Fruit fly (Drosophila melanogaster) whole organism, embryonic: ENCODE measurements around the gene CAHbeta.

Source experiments
- Blimp-1 ChIP-seq: fragments of 200-800 bp; sonication (Bioruptor generic); optimal IDR thresholded peaks from 3 replicates; lab custom pipeline; 2018; ENCODE audit warnings: missing biosample characterization, missing genetic modification characterization, mild to moderate bottlenecking, moderate library complexity, missing genetic modification reagents
- Bteb2 ChIP-seq: fragments of 200-800 bp; sonication (Bioruptor generic); optimal IDR thresholded peaks from 2 replicates; lab custom pipeline; 2016; ENCODE audit warnings: missing biosample characterization, missing genetic modification characterization
- CG10147 ChIP-seq: fragments of 200-800 bp; sonication (Bioruptor generic); optimal IDR thresholded peaks from 2 replicates; lab custom pipeline; 2019; ENCODE audit warnings: missing biosample characterization, mild to moderate bottlenecking, missing genetic modification characterization, moderate library complexity
- CG10543 ChIP-seq: fragments of 200-800 bp; sonication (Bioruptor generic); optimal IDR thresholded peaks from 3 replicates; lab custom pipeline; 2017; ENCODE audit warnings: missing biosample characterization, mild to moderate bottlenecking, missing genetic modification characterization, moderate library complexity
- CG10979 ChIP-seq: fragments of 200-800 bp; sonication (Bioruptor generic); optimal IDR thresholded peaks from 2 replicates; lab custom pipeline; 2018; ENCODE audit warnings: missing biosample characterization, mild to moderate bottlenecking, missing genetic modification characterization, moderate library complexity
- CG12769 ChIP-seq: fragments of 200-800 bp; sonication (Bioruptor generic); optimal IDR thresholded peaks from 2 replicates; lab custom pipeline; 2019; ENCODE audit warnings: missing biosample characterization, mild to moderate bottlenecking, missing genetic modification characterization, moderate library complexity
- CG12942 ChIP-seq: fragments of 200-800 bp; sonication (Bioruptor generic); optimal IDR thresholded peaks from 3 replicates; lab custom pipeline; 2016; ENCODE audit warnings: missing biosample characterization, missing genetic modification characterization
- CG13894 ChIP-seq: fragments of 200-800 bp; sonication (Bioruptor generic); optimal IDR thresholded peaks from 3 replicates; lab custom pipeline; 2018; ENCODE audit warnings: missing biosample characterization, mild to moderate bottlenecking, missing genetic modification characterization, moderate library complexity
- CG15514 ChIP-seq: fragments of 200-800 bp; sonication (Bioruptor generic); optimal IDR thresholded peaks from 3 replicates; lab custom pipeline; 2017; ENCODE audit warnings: missing biosample characterization, missing genetic modification characterization, mild to moderate bottlenecking, moderate library complexity, missing genetic modification reagents
- CG17912 ChIP-seq: fragments of 200-800 bp; sonication (Bioruptor generic); optimal IDR thresholded peaks from 2 replicates; lab custom pipeline; 2018; ENCODE audit warnings: missing biosample characterization, mild to moderate bottlenecking, missing genetic modification characterization
- CG18476 ChIP-seq: fragments of 200-800 bp; sonication (Bioruptor generic); optimal IDR thresholded peaks from 2 replicates; lab custom pipeline; 2016; ENCODE audit warnings: missing biosample characterization, mild to moderate bottlenecking, missing genetic modification characterization
- CG2116 ChIP-seq: fragments of 200-800 bp; sonication (Bioruptor generic); optimal IDR thresholded peaks from 3 replicates; lab custom pipeline; 2018; ENCODE audit warnings: missing biosample characterization, mild to moderate bottlenecking, missing genetic modification characterization
- CG2202 ChIP-seq: fragments of 200-800 bp; sonication (Bioruptor generic); optimal IDR thresholded peaks from 2 replicates; lab custom pipeline; 2018; ENCODE audit warnings: missing biosample characterization, mild to moderate bottlenecking, missing genetic modification characterization
- CG2712 ChIP-seq: fragments of 200-800 bp; optimal IDR thresholded peaks from 3 replicates; lab custom pipeline; 2019; ENCODE audit warnings: missing biosample characterization, mild to moderate bottlenecking, missing genetic modification characterization, moderate library complexity
- CG3163 ChIP-seq: fragments of 200-800 bp; sonication (Bioruptor generic); optimal IDR thresholded peaks from 3 replicates; lab custom pipeline; 2016; ENCODE audit warnings: missing biosample characterization, missing genetic modification characterization
- CG4360 ChIP-seq: fragments of 200-800 bp; sonication (Bioruptor generic); IDR thresholded peaks from 2 replicates; pipeline ENCODE4 v1.3.6; 2022; ENCODE audit warnings: missing biosample characterization, missing genetic modification characterization
- CG4404 ChIP-seq: fragments of 200-800 bp; sonication (Bioruptor generic); IDR thresholded peaks from 2 replicates; pipeline ENCODE4 v1.3.6; 2022; ENCODE audit warnings: missing biosample characterization, missing genetic modification characterization
- CG4820 ChIP-seq: fragments of 200-800 bp; sonication (Bioruptor generic); optimal IDR thresholded peaks from 3 replicates; lab custom pipeline; 2016; ENCODE audit warnings: missing biosample characterization, missing genetic modification characterization
- CG6272 ChIP-seq: fragments of 200-800 bp; sonication (Bioruptor generic); IDR thresholded peaks from 2 replicates; pipeline ENCODE4 v1.3.6; 2022; ENCODE audit warnings: missing biosample characterization, missing genetic modification characterization
- CG7928 ChIP-seq: fragments of 200-800 bp; sonication (Bioruptor generic); optimal IDR thresholded peaks from 2 replicates; lab custom pipeline; 2017; ENCODE audit warnings: missing biosample characterization, mild to moderate bottlenecking, missing genetic modification characterization
- CkIIα-i1 ChIP-seq: fragments of 200-800 bp; sonication (Bioruptor generic); IDR thresholded peaks from 2 replicates; pipeline ENCODE4 v1.3.6; 2022; ENCODE audit warnings: missing biosample characterization, missing genetic modification characterization
- Dll ChIP-seq: fragments of 200-800 bp; sonication (Bioruptor generic); IDR thresholded peaks from 4 replicates; pipeline ENCODE4 v1.3.6; 2022; ENCODE audit warnings: missing biosample characterization, missing genetic modification characterization; ENCODE audit not compliant: partially characterized antibody
- Kr ChIP-seq: fragments of 200-800 bp; sonication (Bioruptor generic); optimal IDR thresholded peaks from 2 replicates; lab custom pipeline; 2017; ENCODE audit warnings: missing biosample characterization, mild to moderate bottlenecking, missing genetic modification characterization
- NFAT ChIP-seq: fragments of 200-800 bp; sonication (Bioruptor generic); IDR thresholded peaks from 2 replicates; pipeline ENCODE4 v1.3.6; 2022; ENCODE audit warnings: missing biosample characterization, missing genetic modification characterization
- Optix ChIP-seq: fragments of 200-800 bp; sonication (Bioruptor generic); IDR thresholded peaks from 3 replicates; pipeline ENCODE4 v1.3.6; 2022; ENCODE audit warnings: missing biosample characterization, missing genetic modification characterization
- Pdp1 ChIP-seq, 2 experiments: fragments of 200-800 bp; sonication (Bioruptor generic); optimal IDR thresholded peaks; 3 replicates each; lab custom pipeline; 2016; ENCODE audit warnings: missing biosample characterization in 2 of 2, missing genetic modification characterization in 2 of 2, mild to moderate bottlenecking in 1 of 2, moderate library complexity in 1 of 2
- Six4 ChIP-seq: fragments of 200-800 bp; sonication (Bioruptor generic); optimal IDR thresholded peaks from 2 replicates; lab custom pipeline; 2016; ENCODE audit warnings: missing biosample characterization, missing genetic modification characterization
- Sox102F ChIP-seq: fragments of 200-800 bp; sonication (Bioruptor generic); optimal IDR thresholded peaks from 2 replicates; lab custom pipeline; 2018; ENCODE audit warnings: missing biosample characterization, mild to moderate bottlenecking, missing genetic modification characterization, moderate library complexity
- Stat92E ChIP-seq, 3 experiments: fragments of >200 bp in 2 of 3; fragments of 200-800 bp in 1 of 3; sonication (Bioruptor generic) in 1 of 3; optimal IDR thresholded peaks; 2 replicates each; lab custom pipeline; 2017 to 2019; ENCODE audit warnings: missing biosample characterization in 3 of 3, missing genetic modification characterization in 3 of 3, mild to moderate bottlenecking in 1 of 3, moderate library complexity in 1 of 3
- corto ChIP-seq: fragments of 200-800 bp; sonication (Bioruptor generic); optimal IDR thresholded peaks from 2 replicates; lab custom pipeline; 2016; ENCODE audit warnings: missing biosample characterization, mild to moderate bottlenecking, missing genetic modification characterization, moderate library complexity
- crol ChIP-seq: fragments of 200-800 bp; sonication (Bioruptor generic); IDR thresholded peaks from 2 replicates; pipeline ENCODE4 v1.3.6; 2022; ENCODE audit warnings: missing biosample characterization, missing genetic modification characterization
- dati ChIP-seq: fragments of 200-800 bp; sonication (Bioruptor generic); IDR thresholded peaks from 2 replicates; pipeline ENCODE4 v1.3.6; 2022; ENCODE audit warnings: missing biosample characterization, missing genetic modification characterization
- dmrt11E ChIP-seq: fragments of 200-800 bp; sonication (Bioruptor generic); optimal IDR thresholded peaks from 3 replicates; lab custom pipeline; 2018; ENCODE audit warnings: missing biosample characterization, mild to moderate bottlenecking, missing genetic modification characterization, moderate library complexity
- dmrt99B ChIP-seq: fragments of 200-800 bp; sonication (Bioruptor generic); optimal IDR thresholded peaks from 2 replicates; lab custom pipeline; 2018; ENCODE audit warnings: missing biosample characterization, mild to moderate bottlenecking, missing genetic modification characterization, moderate library complexity
- ftz-f1 ChIP-seq: fragments of 200-800 bp; sonication (Bioruptor generic); optimal IDR thresholded peaks from 2 replicates; lab custom pipeline; 2016; ENCODE audit warnings: missing biosample characterization, missing genetic modification characterization
- gcm ChIP-seq: fragments of 200-800 bp; sonication (Bioruptor generic); optimal IDR thresholded peaks from 2 replicates; lab custom pipeline; 2019; ENCODE audit warnings: missing biosample characterization, mild to moderate bottlenecking, missing genetic modification characterization, moderate library complexity
- gem ChIP-seq: fragments of 200-800 bp; sonication (Bioruptor generic); optimal IDR thresholded peaks from 2 replicates; lab custom pipeline; 2019; ENCODE audit warnings: missing biosample characterization, mild to moderate bottlenecking, missing genetic modification characterization, moderate library complexity
- kni ChIP-seq: fragments of 200-800 bp; sonication (Bioruptor generic); optimal IDR thresholded peaks from 3 replicates; lab custom pipeline; 2017; ENCODE audit warnings: mild to moderate bottlenecking, missing biosample characterization, missing genetic modification reagents, missing genetic modification characterization
- mld ChIP-seq: fragments of 200-800 bp; sonication (Bioruptor generic); IDR thresholded peaks from 3 replicates; pipeline ENCODE4 v1.3.6; 2022; ENCODE audit warnings: missing biosample characterization, missing genetic modification characterization; ENCODE audit not compliant: partially characterized antibody
- nom ChIP-seq: fragments of 200-800 bp; sonication (Bioruptor generic); optimal IDR thresholded peaks from 2 replicates; lab custom pipeline; 2017; ENCODE audit warnings: missing biosample characterization, missing genetic modification characterization, mild to moderate bottlenecking, moderate library complexity, missing genetic modification reagents
- sd ChIP-seq: fragments of 200-800 bp; sonication (Bioruptor generic); optimal IDR thresholded peaks from 3 replicates; lab custom pipeline; 2018; ENCODE audit warnings: missing biosample characterization, mild to moderate bottlenecking, missing genetic modification characterization, moderate library complexity
- sqz ChIP-seq: fragments of 200-800 bp; sonication (Bioruptor generic); optimal IDR thresholded peaks from 3 replicates; lab custom pipeline; 2018; ENCODE audit warnings: missing biosample characterization, mild to moderate bottlenecking, missing genetic modification characterization
- sr ChIP-seq: fragments of 200-800 bp; sonication (Bioruptor generic); IDR thresholded peaks from 3 replicates; pipeline ENCODE4 v1.3.6; 2022; ENCODE audit warnings: missing biosample characterization, missing genetic modification characterization
- tna ChIP-seq: fragments of 200-800 bp; sonication (Bioruptor generic); IDR thresholded peaks from 2 replicates; pipeline ENCODE4 v1.3.6; 2022; ENCODE audit warnings: missing biosample characterization, missing genetic modification characterization; ENCODE audit not compliant: partially characterized antibody
- vvl ChIP-seq: fragments of 200-800 bp; sonication (Bioruptor generic); IDR thresholded peaks from 2 replicates; pipeline ENCODE4 v1.3.6; 2022; ENCODE audit warnings: missing biosample characterization, missing genetic modification characterization

Gene CAHbeta

dm6 chr3R:8969301-8969925 is 11.2 kb upstream of the CAHbeta start:
- peak; percentile 76 for TF ChIP-seq sd (tag; lab: Kevin White, UChicago)
- peak; percentile 96 for TF ChIP-seq kni (GFP tag; lab: Kevin White, UChicago)
- peak; percentile 17 for TF ChIP-seq sqz (GFP tag; lab: Kevin White, UChicago)
- peak; percentile 32 for TF ChIP-seq Blimp-1
- TF ChIP-seq CkIIα-i1: no peak
- TF ChIP-seq crol (GFP tag; lab: Robert Waterston, UW): peak; percentile 74
- TF ChIP-seq CG10543 (GFP tag; lab: Kevin White, UChicago): no peak
- TF ChIP-seq vvl (GFP tag; lab: Robert Waterston, UW): 0 out of 2 replicates have a peak, but pooled peaks have one; percentile 7
- no peak for TF ChIP-seq CG18476
- TF ChIP-seq CG12769 (tag; lab: Kevin White, UChicago): peak; percentile 61
- TF ChIP-seq Stat92E (GFP tag; optimal IDR thresholded peaks at IDR 0.05; lab: Kevin White, UChicago): no peak
- no peak for TF ChIP-seq CG17912 (GFP tag; lab: Kevin White, UChicago)
- 0 out of 3 replicates have a peak, but pooled peaks have one; percentile 20 for TF ChIP-seq mld (GFP tag; lab: Robert Waterston, UW)
- TF ChIP-seq Kr (GFP tag; lab: Kevin White, UChicago): no peak
- no peak for TF ChIP-seq Pdp1 (GFP tag; optimal IDR thresholded peaks at IDR 0.05; lab: Kevin White, UChicago)
- TF ChIP-seq CG10147: no peak
- TF ChIP-seq, all 482 proteins: peak for 8

dm6 chr3R:8969926-8970306 is 10.7 kb upstream of the CAHbeta start:
- TF ChIP-seq CG2202: no peak
- TF ChIP-seq gem (tag; lab: Kevin White, UChicago): peak; percentile 21
- peak; percentile 24 for TF ChIP-seq Sox102F
- TF ChIP-seq Dll (GFP tag; lab: Robert Waterston, UW): no peak
- TF ChIP-seq CG4404 (GFP tag; lab: Robert Waterston, UW): no peak
- peak; percentile 20 for TF ChIP-seq CG2712
- TF ChIP-seq sr (GFP tag; lab: Robert Waterston, UW): no peak
- no peak for TF ChIP-seq CG6272 (GFP tag; lab: Robert Waterston, UW)
- peak; percentile 8 for TF ChIP-seq kni (GFP tag; lab: Kevin White, UChicago)
- no peak for TF ChIP-seq CG4820 (GFP tag; lab: Kevin White, UChicago)
- TF ChIP-seq CG7928 (GFP tag; lab: Kevin White, UChicago): no peak
- no peak for TF ChIP-seq CG10979 (tag; lab: Kevin White, UChicago)
- no peak for TF ChIP-seq Bteb2 (GFP tag; lab: Kevin White, UChicago)
- no peak for TF ChIP-seq CG3163 (GFP tag; lab: Kevin White, UChicago)
- TF ChIP-seq CG2116 (GFP tag; lab: Kevin White, UChicago): no peak
- no peak for TF ChIP-seq dmrt99B (tag; lab: Kevin White, UChicago)
- no peak for TF ChIP-seq tna (GFP tag; lab: Robert Waterston, UW)
- no peak for TF ChIP-seq ftz-f1
- TF ChIP-seq CG12942 (GFP tag; lab: Kevin White, UChicago): no peak
- TF ChIP-seq, all 482 proteins: peak for 4

- TF ChIP-seq gcm (GFP tag; lab: Kevin White, UChicago) (no peak), dati (GFP tag; lab: Robert Waterston, UW) (no peak), corto (GFP tag; lab: Kevin White, UChicago) (no peak), dmrt11E (tag; lab: Kevin White, UChicago) (no peak), CG18476 (no peak), NFAT (GFP tag; lab: Robert Waterston, UW) (no peak), CG4360 (GFP tag; lab: Robert Waterston, UW) (0 out of 2 replicates have a peak, but pooled peaks have one; percentile 39), Six4 (GFP tag; lab: Kevin White, UChicago) (no peak), Optix (GFP tag; lab: Robert Waterston, UW) (no peak), nom (GFP tag; lab: Kevin White, UChicago) (no peak), kni (GFP tag; lab: Kevin White, UChicago) (peak; percentile 16), CG13894 (tag; lab: Kevin White, UChicago) (no peak), Blimp-1 (peak; percentile 96), CG15514 (GFP tag; lab: Kevin White, UChicago) (no peak)
Observed at dm6 chr3R:8970707-8971106, 10.0 kb upstream of the CAHbeta start.
